Fruit fly (Drosophila melanogaster): ENCODE measurements around the gene CG32719.

DNA sequence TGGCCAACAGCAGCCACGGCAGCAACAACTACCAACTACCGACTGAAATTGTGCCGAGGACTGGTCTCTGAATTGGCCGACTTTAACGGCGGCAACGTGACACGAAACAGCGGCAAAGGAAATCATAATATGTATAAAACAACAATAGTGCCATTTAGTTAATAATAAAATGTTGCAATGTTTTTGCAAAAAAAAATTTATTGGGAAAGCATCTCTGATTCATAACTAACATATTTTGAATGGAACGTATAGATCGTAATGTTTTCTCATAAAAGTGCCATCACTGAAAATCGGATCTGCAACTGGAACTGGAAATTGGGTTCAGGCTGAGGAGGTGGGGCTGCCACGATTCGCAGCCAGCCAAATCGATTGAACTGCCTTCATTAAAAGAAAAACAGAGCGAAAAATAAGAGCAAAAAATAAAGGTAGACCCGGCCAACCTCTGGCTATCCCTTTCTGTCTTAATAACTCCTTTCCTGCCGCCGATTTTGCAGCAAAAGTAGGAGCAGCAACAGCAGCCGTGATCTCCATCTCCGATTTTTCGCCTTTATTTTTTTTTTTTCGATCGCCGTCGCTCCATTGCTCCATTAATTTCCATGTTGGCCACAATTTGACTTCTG lies 21.6 kb downstream of the CG32719 start:
- TF ChIP-seq usp (GFP tag; optimal IDR thresholded peaks at IDR 0.05): no peak
- TF ChIP-seq Jra (GFP tag; optimal IDR thresholded peaks at IDR 0.05): peak; percentile 36
- no peak for TF ChIP-seq Abd-B (GFP tag; optimal IDR thresholded peaks at IDR 0.05)
- no peak for TF ChIP-seq lola (GFP tag; optimal IDR thresholded peaks at IDR 0.05)
